Fruit fly (Drosophila melanogaster) whole organism, embryonic: ENCODE results near the gene CG7953.

ENCODE experiments used
- Aef1 ChIP-seq: fragments of 200-800 bp; sonication (Bioruptor generic); IDR thresholded peaks from 3 replicates; pipeline ENCODE4 v1.3.6; 2022; ENCODE audit warnings: missing biosample characterization, missing genetic modification characterization
- CG10209 ChIP-seq: fragments of 200-800 bp; sonication (Bioruptor generic); optimal IDR thresholded peaks from 3 replicates; lab custom pipeline; 2017; ENCODE audit warnings: missing biosample characterization, mild to moderate bottlenecking, missing genetic modification characterization, missing genetic modification reagents
- CG10979 ChIP-seq: fragments of 200-800 bp; sonication (Bioruptor generic); optimal IDR thresholded peaks from 2 replicates; lab custom pipeline; 2018; ENCODE audit warnings: missing biosample characterization, mild to moderate bottlenecking, missing genetic modification characterization, moderate library complexity
- CG12071 ChIP-seq: fragments of 200-800 bp; sonication (Bioruptor generic); optimal IDR thresholded peaks from 3 replicates; lab custom pipeline; 2018; ENCODE audit warnings: missing biosample characterization, mild to moderate bottlenecking, missing genetic modification characterization
- CG13775 ChIP-seq: fragments of 200-800 bp; sonication (Bioruptor generic); optimal IDR thresholded peaks from 3 replicates; lab custom pipeline; 2017; ENCODE audit warnings: missing biosample characterization, mild to moderate bottlenecking, missing genetic modification characterization
- CG17328 ChIP-seq: fragments of 200-800 bp; sonication (Bioruptor generic); IDR thresholded peaks from 2 replicates; pipeline ENCODE4 v1.3.6; 2022; ENCODE audit warnings: missing biosample characterization, missing genetic modification characterization
- CG17361 ChIP-seq: fragments of 200-800 bp; sonication (Bioruptor generic); IDR thresholded peaks from 3 replicates; pipeline ENCODE4 v1.3.6; 2022; ENCODE audit warnings: missing biosample characterization, missing genetic modification characterization
- CG2116 ChIP-seq: fragments of 200-800 bp; sonication (Bioruptor generic); optimal IDR thresholded peaks from 3 replicates; lab custom pipeline; 2018; ENCODE audit warnings: missing biosample characterization, mild to moderate bottlenecking, missing genetic modification characterization
- CG2889 ChIP-seq: fragments of 200-800 bp; sonication (Bioruptor generic); IDR thresholded peaks from 3 replicates; pipeline ENCODE4 v1.3.6; 2022; ENCODE audit warnings: missing biosample characterization, missing genetic modification characterization
- CG30403 ChIP-seq: fragments of 200-800 bp; sonication (Bioruptor generic); optimal IDR thresholded peaks from 3 replicates; lab custom pipeline; 2016; ENCODE audit warnings: missing biosample characterization, missing genetic modification characterization
- CG30431 ChIP-seq: fragments of 200-800 bp; sonication (Bioruptor generic); optimal IDR thresholded peaks from 2 replicates; lab custom pipeline; 2017; ENCODE audit warnings: missing biosample characterization, missing genetic modification characterization
- CG3847 ChIP-seq: fragments of 200-800 bp; sonication (Bioruptor generic); IDR thresholded peaks from 2 replicates; pipeline ENCODE4 v1.3.6; 2022; ENCODE audit warnings: missing biosample characterization, missing genetic modification characterization
- CG4328 ChIP-seq: fragments of 200-800 bp; sonication (Bioruptor generic); optimal IDR thresholded peaks from 3 replicates; lab custom pipeline; 2017; ENCODE audit warnings: missing biosample characterization, missing genetic modification reagents, missing genetic modification characterization
- CG4617 ChIP-seq: fragments of 200-800 bp; sonication (Bioruptor generic); optimal IDR thresholded peaks from 3 replicates; lab custom pipeline; 2016; ENCODE audit warnings: missing biosample characterization, missing genetic modification characterization, borderline replicate concordance
- CG6175 ChIP-seq: fragments of 200-800 bp; sonication (Bioruptor generic); IDR thresholded peaks from 3 replicates; pipeline ENCODE4 v1.3.6; 2022; ENCODE audit warnings: missing biosample characterization, missing genetic modification characterization
- CG7839 ChIP-seq: fragments of 200-800 bp; sonication (Bioruptor generic); optimal IDR thresholded peaks from 3 replicates; lab custom pipeline; 2018; ENCODE audit warnings: missing biosample characterization, mild to moderate bottlenecking, missing genetic modification characterization, moderate library complexity
- CG8089 ChIP-seq: fragments of 200-800 bp; sonication (Bioruptor generic); optimal IDR thresholded peaks from 3 replicates; lab custom pipeline; 2016; ENCODE audit warnings: missing biosample characterization, missing genetic modification characterization
- CG8478 ChIP-seq: fragments of >200 bp; optimal IDR thresholded peaks from 2 replicates; lab custom pipeline; 2018
- CG8924 ChIP-seq: fragments of 200-800 bp; optimal IDR thresholded peaks from 3 replicates; lab custom pipeline; 2019; ENCODE audit warnings: missing biosample characterization, mild to moderate bottlenecking, missing genetic modification characterization, moderate library complexity
- CoRest ChIP-seq: fragments of 200-800 bp; sonication (Bioruptor generic); optimal IDR thresholded peaks from 3 replicates; lab custom pipeline; 2018; ENCODE audit warnings: missing biosample characterization, mild to moderate bottlenecking, missing genetic modification characterization, moderate library complexity
- Drgx ChIP-seq: fragments of 200-800 bp; sonication (Bioruptor generic); IDR thresholded peaks from 2 replicates; pipeline ENCODE4 v1.3.6; 2022; ENCODE audit warnings: missing biosample characterization, missing genetic modification characterization
- E2f1 ChIP-seq: fragments of 200-800 bp; sonication (Bioruptor generic); IDR thresholded peaks from 2 replicates; pipeline ENCODE4 v1.3.6; 2022; ENCODE audit warnings: missing biosample characterization, missing genetic modification characterization
- E2f2 ChIP-seq: fragments of 200-800 bp; sonication (Bioruptor generic); IDR thresholded peaks from 2 replicates; pipeline ENCODE4 v1.3.6; 2022; ENCODE audit warnings: missing biosample characterization, missing genetic modification characterization
- Fer2 ChIP-seq: fragments of 200-800 bp; sonication (Bioruptor generic); optimal IDR thresholded peaks from 2 replicates; lab custom pipeline; 2018; ENCODE audit warnings: missing biosample characterization, mild to moderate bottlenecking, missing genetic modification characterization, moderate library complexity
- Hr51 ChIP-seq, 2 experiments: fragments of 200-800 bp; sonication (Bioruptor generic); optimal IDR thresholded peaks; 2 replicates in 1 of 2; 3 replicates in 1 of 2; lab custom pipeline; 2016 to 2018; ENCODE audit warnings: missing biosample characterization in 2 of 2, missing genetic modification characterization in 2 of 2, mild to moderate bottlenecking in 1 of 2, moderate library complexity in 1 of 2
- MESR4 ChIP-seq: fragments of 200-800 bp; sonication (Bioruptor generic); optimal IDR thresholded peaks from 2 replicates; lab custom pipeline; 2018; ENCODE audit warnings: missing biosample characterization, mild to moderate bottlenecking, missing genetic modification characterization, moderate library complexity
- Max ChIP-seq: fragments of 200-800 bp; sonication (Bioruptor generic); optimal IDR thresholded peaks from 2 replicates; lab custom pipeline; 2016; ENCODE audit warnings: missing biosample characterization, mild to moderate bottlenecking, missing genetic modification characterization
- Med ChIP-seq: fragments of 200-800 bp; sonication (Bioruptor generic); peaks from one replicate; lab custom pipeline; 2016; ENCODE audit warnings: missing biosample characterization, missing genetic modification characterization, mild to moderate bottlenecking, inconsistent platforms, moderate library complexity
- Nf-YB ChIP-seq: fragments of 200-800 bp; sonication (Bioruptor generic); optimal IDR thresholded peaks from 3 replicates; lab custom pipeline; 2019; ENCODE audit warnings: missing biosample characterization, mild to moderate bottlenecking, missing genetic modification characterization, moderate library complexity
- NfI ChIP-seq: fragments of 200-800 bp; sonication (Bioruptor generic); optimal IDR thresholded peaks from 3 replicates; lab custom pipeline; 2018; ENCODE audit warnings: missing biosample characterization, mild to moderate bottlenecking, missing genetic modification characterization, moderate library complexity
- Pdp1 ChIP-seq, 2 experiments: fragments of 200-800 bp; sonication (Bioruptor generic); optimal IDR thresholded peaks; 3 replicates each; lab custom pipeline; 2016; ENCODE audit warnings: missing biosample characterization in 2 of 2, missing genetic modification characterization in 2 of 2, mild to moderate bottlenecking in 1 of 2, moderate library complexity in 1 of 2
- Sin3A ChIP-seq: fragments of >200 bp; optimal IDR thresholded peaks from 2 replicates; lab custom pipeline; 2018
- Sox102F ChIP-seq: fragments of 200-800 bp; sonication (Bioruptor generic); optimal IDR thresholded peaks from 2 replicates; lab custom pipeline; 2018; ENCODE audit warnings: missing biosample characterization, mild to moderate bottlenecking, missing genetic modification characterization, moderate library complexity
- Taf1 ChIP-seq: fragments of 200-800 bp; sonication (Bioruptor generic); IDR thresholded peaks from 2 replicates; pipeline ENCODE4 v1.3.6; 2022; ENCODE audit warnings: missing biosample characterization, missing genetic modification characterization
- ac ChIP-seq: fragments of 200-800 bp; sonication (Bioruptor generic); optimal IDR thresholded peaks from 3 replicates; lab custom pipeline; 2017; ENCODE audit warnings: missing biosample characterization, mild to moderate bottlenecking, missing genetic modification characterization
- ase ChIP-seq: fragments of 200-800 bp; sonication (Bioruptor generic); IDR thresholded peaks from 3 replicates; pipeline ENCODE4 v1.3.6; 2022; ENCODE audit warnings: missing biosample characterization, missing genetic modification characterization
- bsh ChIP-seq, 2 experiments: fragments of 200-800 bp; sonication (Bioruptor generic); optimal IDR thresholded peaks; 2 replicates each; lab custom pipeline; 2017 to 2018; ENCODE audit warnings: mild to moderate bottlenecking in 2 of 2, missing biosample characterization in 2 of 2, missing genetic modification characterization in 2 of 2, moderate library complexity in 1 of 2
- emc ChIP-seq: fragments of 200-800 bp; sonication (Bioruptor generic); optimal IDR thresholded peaks from 2 replicates; lab custom pipeline; 2016; ENCODE audit warnings: missing biosample characterization, missing genetic modification characterization
- en ChIP-seq: fragments of 200-800 bp; sonication (Bioruptor generic); optimal IDR thresholded peaks from 2 replicates; lab custom pipeline; 2016; ENCODE audit warnings: missing biosample characterization, missing genetic modification characterization
- ewg ChIP-seq: fragments of 200-800 bp; sonication (Bioruptor generic); optimal IDR thresholded peaks from 3 replicates; lab custom pipeline; 2017; ENCODE audit warnings: mild to moderate bottlenecking, missing biosample characterization, missing genetic modification reagents, missing genetic modification characterization
- grau ChIP-seq: fragments of 200-800 bp; optimal IDR thresholded peaks from 3 replicates; lab custom pipeline; 2019; ENCODE audit warnings: missing biosample characterization, mild to moderate bottlenecking, missing genetic modification characterization, moderate library complexity
- nmo ChIP-seq: fragments of 200-800 bp; sonication (Bioruptor generic); optimal IDR thresholded peaks from 2 replicates; lab custom pipeline; 2018; ENCODE audit warnings: missing biosample characterization, mild to moderate bottlenecking, missing genetic modification characterization, moderate library complexity
- odd ChIP-seq: fragments of 200-800 bp; sonication (Bioruptor generic); optimal IDR thresholded peaks from 2 replicates; lab custom pipeline; 2017; ENCODE audit warnings: missing biosample characterization, mild to moderate bottlenecking, missing genetic modification characterization
- pb ChIP-seq: fragments of 200-800 bp; sonication (Bioruptor generic); optimal IDR thresholded peaks from 3 replicates; lab custom pipeline; 2016; ENCODE audit warnings: missing biosample characterization, missing genetic modification characterization
- pnt ChIP-seq: fragments of 200-800 bp; sonication (Bioruptor generic); optimal IDR thresholded peaks from 3 replicates; lab custom pipeline; 2016; ENCODE audit warnings: missing biosample characterization, missing genetic modification characterization
- repo ChIP-seq: fragments of 200-800 bp; sonication (Bioruptor generic); optimal IDR thresholded peaks from 2 replicates; lab custom pipeline; 2016; ENCODE audit warnings: missing biosample characterization, missing genetic modification characterization
- shn ChIP-seq: fragments of 200-800 bp; sonication (Bioruptor generic); optimal IDR thresholded peaks from 3 replicates; lab custom pipeline; 2016; ENCODE audit warnings: missing biosample characterization, missing genetic modification characterization
- slbo ChIP-seq: fragments of 200-800 bp; sonication (Bioruptor generic); IDR thresholded peaks from 2 replicates; pipeline ENCODE4 v1.3.6; 2022; ENCODE audit warnings: missing biosample characterization, missing genetic modification characterization
- sqz ChIP-seq: fragments of 200-800 bp; sonication (Bioruptor generic); optimal IDR thresholded peaks from 3 replicates; lab custom pipeline; 2018; ENCODE audit warnings: missing biosample characterization, mild to moderate bottlenecking, missing genetic modification characterization
- sr ChIP-seq: fragments of 200-800 bp; sonication (Bioruptor generic); IDR thresholded peaks from 3 replicates; pipeline ENCODE4 v1.3.6; 2022; ENCODE audit warnings: missing biosample characterization, missing genetic modification characterization
- tio ChIP-seq: fragments of 200-800 bp; sonication (Bioruptor generic); optimal IDR thresholded peaks from 2 replicates; lab custom pipeline; 2017; ENCODE audit warnings: missing biosample characterization, missing genetic modification characterization, inconsistent platforms
- tx ChIP-seq: fragments of 200-800 bp; sonication (Bioruptor generic); optimal IDR thresholded peaks from 2 replicates; lab custom pipeline; 2016; ENCODE audit warnings: missing biosample characterization, missing genetic modification characterization

The CG7953 gene

dm6 chr2L:13876698-13877097 is 29.0 kb downstream of the CG7953 start (continued):
- TF ChIP-seq Med (GFP tag; lab: Kevin White, UChicago) (peak; percentile 51), grau (tag; lab: Kevin White, UChicago) (peak; percentile 50), sr (GFP tag; lab: Robert Waterston, UW) (no peak), CG8089 (GFP tag; lab: Kevin White, UChicago) (no peak), tx (GFP tag; lab: Kevin White, UChicago) (no peak), MESR4 (GFP tag; lab: Kevin White, UChicago) (no peak), CoRest (tag; lab: Kevin White, UChicago) (peak; percentile 54), Fer2 (tag; lab: Kevin White, UChicago) (no peak), slbo (no peak), en (GFP tag; lab: Kevin White, UChicago) (no peak), CG2116 (GFP tag; lab: Kevin White, UChicago) (no peak), CG10979 (peak; percentile 57), CG7839 (peak; percentile 61), NfI (GFP tag; lab: Kevin White, UChicago) (no peak), E2f2 (GFP tag; lab: Robert Waterston, UW) (no peak), Sin3A (no peak), CG6175 (no peak), CG30431 (no peak), Pdp1 (GFP tag; optimal IDR thresholded peaks at IDR 0.05; lab: Kevin White, UChicago) (no peak), repo (GFP tag; lab: Kevin White, UChicago) (no peak), ewg (GFP tag; lab: Kevin White, UChicago) (peak; percentile 10), CG17361 (GFP tag; lab: Robert Waterston, UW) (peak; percentile 76), CG12071 (GFP tag; lab: Kevin White, UChicago) (no peak), emc (GFP tag; lab: Kevin White, UChicago) (no peak), tio (GFP tag; lab: Kevin White, UChicago) (peak; percentile 29), Max (no peak), CG10209 (GFP tag; lab: Kevin White, UChicago) (peak; percentile 35), nmo (peak; percentile 64), pnt (GFP tag; lab: Kevin White, UChicago) (no peak), CG30403 (GFP tag; lab: Kevin White, UChicago) (peak; percentile 36), Hr51 (GFP tag; optimal IDR thresholded peaks at IDR 0.05; lab: Kevin White, UChicago) (peak in 1 of 2 experiments; percentile 37), odd (GFP tag; lab: Kevin White, UChicago) (no peak), Sox102F (peak; percentile 41), CG4328 (GFP tag; lab: Kevin White, UChicago) (no peak), CG4617 (no peak), E2f1 (no peak), CG8478 (lab: Kevin White, UChicago) (no peak), CG2889 (GFP tag; lab: Robert Waterston, UW) (no peak), ase (no peak), CG3847 (GFP tag; lab: Robert Waterston, UW) (no peak), ac (GFP tag; lab: Kevin White, UChicago) (no peak), CG17328 (peak; percentile 40; the same call in 1 of the 2 replicates), pb (no peak), Nf-YB (peak; percentile 17), Drgx (GFP tag; lab: Robert Waterston, UW) (no peak), shn (GFP tag; lab: Kevin White, UChicago) (no peak), Taf1 (GFP tag; lab: Robert Waterston, UW) (no peak), CG13775 (GFP tag; lab: Kevin White, UChicago) (peak; percentile 13), bsh (GFP tag; optimal IDR thresholded peaks at IDR 0.05; lab: Kevin White, UChicago) (peak in 1 of 2 experiments; percentile 66), Aef1 (no peak), CG8924 (tag; lab: Kevin White, UChicago) (peak; percentile 47), sqz (GFP tag; lab: Kevin White, UChicago) (peak; percentile 27)
